Worm (Caenorhabditis elegans) whole organism, L2 larva: ENCODE results near the gene Y53F4B.20.

Experiments
- C34F6.9 ChIP-seq: fragments of 150-350 bp; optimal IDR thresholded peaks from 2 replicates; lab custom pipeline; 2014; ENCODE audit warnings: missing biosample characterization, missing genetic modification characterization
- F13H6.1 ChIP-seq: sonication (generic microtip); optimal IDR thresholded peaks from 2 replicates; lab custom pipeline; 2016; ENCODE audit warnings: missing genetic modification characterization, missing compliant biosample characterization
- R02D3.7 ChIP-seq: fragments of 150-350 bp; optimal IDR thresholded peaks from 2 replicates; lab custom pipeline; 2014; ENCODE audit warnings: missing biosample characterization, missing genetic modification characterization
- Y55F3AM.14 ChIP-seq: fragments of 200-800 bp; sonication (Bioruptor generic); optimal IDR thresholded peaks from 2 replicates; lab custom pipeline; 2018; ENCODE audit warnings: mild to moderate bottlenecking, missing genetic modification characterization, missing compliant biosample characterization
- ZK546.5 ChIP-seq: sonication (generic microtip); optimal IDR thresholded peaks from 2 replicates; lab custom pipeline; 2017; ENCODE audit warnings: missing biosample characterization, missing genetic modification characterization
- alr-1 ChIP-seq: fragments of 150-350 bp; optimal IDR thresholded peaks from 2 replicates; lab custom pipeline; 2014; ENCODE audit warnings: missing biosample characterization, missing genetic modification characterization
- ama-1 ChIP-seq: fragments of 150-350 bp; optimal IDR thresholded peaks from 2 replicates; lab custom pipeline; 2018; ENCODE audit warnings: inconsistent platforms
- blmp-1 ChIP-seq: sonication (generic microtip); optimal IDR thresholded peaks from 2 replicates; lab custom pipeline; 2017; ENCODE audit warnings: missing genetic modification characterization, mild to moderate bottlenecking, missing compliant biosample characterization, antibody characterized with exemption, moderate library complexity; ENCODE audit not compliant: insufficient read depth
- ceh-16 ChIP-seq: fragments of 150-350 bp; optimal IDR thresholded peaks from 2 replicates; lab custom pipeline; 2014; ENCODE audit warnings: missing biosample characterization, missing genetic modification characterization
- ceh-82 ChIP-seq: fragments of 150-350 bp; optimal IDR thresholded peaks from 2 replicates; lab custom pipeline; 2014; ENCODE audit warnings: missing biosample characterization, missing genetic modification characterization
- crh-2 ChIP-seq: sonication (generic microtip); optimal IDR thresholded peaks from 2 replicates; lab custom pipeline; 2017; ENCODE audit warnings: missing biosample characterization, missing genetic modification characterization
- dmd-4 ChIP-seq: sonication (generic microtip); optimal IDR thresholded peaks from 2 replicates; lab custom pipeline; 2017; ENCODE audit warnings: missing biosample characterization, missing genetic modification characterization
- egl-27 ChIP-seq: sonication (generic microtip); optimal IDR thresholded peaks from 3 replicates; lab custom pipeline; 2017; ENCODE audit warnings: missing biosample characterization, missing genetic modification reagents, missing genetic modification characterization
- elt-1 ChIP-seq: fragments of 150-350 bp; optimal IDR thresholded peaks from 2 replicates; lab custom pipeline; 2014; ENCODE audit warnings: missing biosample characterization, missing genetic modification characterization
- elt-3 ChIP-seq: sonication (generic microtip); optimal IDR thresholded peaks from 2 replicates; lab custom pipeline; 2017; ENCODE audit warnings: missing biosample characterization, missing genetic modification characterization
- gmeb-1 ChIP-seq: fragments of 150-350 bp; optimal IDR thresholded peaks from 2 replicates; lab custom pipeline; 2014; ENCODE audit warnings: missing biosample characterization, missing genetic modification characterization
- lin-11 ChIP-seq: fragments of 150-350 bp; sonication (generic microtip); optimal IDR thresholded peaks from 2 replicates; lab custom pipeline; 2014; ENCODE audit warnings: missing biosample characterization, missing genetic modification characterization, inconsistent platforms, mixed read lengths
- lin-39 ChIP-seq: fragments of 150-350 bp; optimal IDR thresholded peaks from 2 replicates; lab custom pipeline; 2014; ENCODE audit warnings: missing biosample characterization, missing genetic modification reagents, missing genetic modification characterization
- lsy-2 ChIP-seq, 2 experiments: fragments of 150-350 bp in 1 of 2; sonication (generic microtip) in 1 of 2; optimal IDR thresholded peaks; 2 replicates each; lab custom pipeline; 2014 to 2017; ENCODE audit warnings: missing biosample characterization in 2 of 2, missing genetic modification characterization in 2 of 2
- mab-5 ChIP-seq: fragments of 150-350 bp; optimal IDR thresholded peaks from 2 replicates; lab custom pipeline; 2014; ENCODE audit warnings: missing biosample characterization, missing genetic modification characterization
- mbf-1 ChIP-seq: sonication (generic microtip); optimal IDR thresholded peaks from 2 replicates; lab custom pipeline; 2017; ENCODE audit warnings: missing biosample characterization, missing genetic modification characterization
- mdl-1 ChIP-seq, 2 experiments: fragments of 150-350 bp in 1 of 2; sonication (generic microtip) in 1 of 2; optimal IDR thresholded peaks; 2 replicates each; lab custom pipeline; 2017; ENCODE audit warnings: missing biosample characterization in 2 of 2, missing genetic modification characterization in 2 of 2
- nhr-10 ChIP-seq: sonication (generic microtip); optimal IDR thresholded peaks from 2 replicates; lab custom pipeline; 2017; ENCODE audit warnings: missing biosample characterization, missing genetic modification characterization
- nhr-12 ChIP-seq: fragments of 150-350 bp; optimal IDR thresholded peaks from 2 replicates; lab custom pipeline; 2014; ENCODE audit warnings: missing biosample characterization, missing genetic modification characterization
- nhr-129 ChIP-seq: fragments of 150-350 bp; optimal IDR thresholded peaks from 2 replicates; lab custom pipeline; 2014; ENCODE audit warnings: missing biosample characterization, missing genetic modification characterization
- nhr-21 ChIP-seq: fragments of 150-350 bp; optimal IDR thresholded peaks from 2 replicates; lab custom pipeline; 2014; ENCODE audit warnings: missing biosample characterization, missing genetic modification characterization
- nhr-23 ChIP-seq: fragments of 150-350 bp; optimal IDR thresholded peaks from 2 replicates; lab custom pipeline; 2014; ENCODE audit warnings: missing biosample characterization, missing genetic modification reagents, missing genetic modification characterization
- nhr-25 ChIP-seq: fragments of 150-350 bp; sonication (generic microtip); optimal IDR thresholded peaks from 3 replicates; lab custom pipeline; 2014; ENCODE audit warnings: missing biosample characterization, missing genetic modification characterization
- nhr-6 ChIP-seq: fragments of 150-350 bp; optimal IDR thresholded peaks from 2 replicates; lab custom pipeline; 2014; ENCODE audit warnings: missing biosample characterization, missing genetic modification characterization
- sem-4 ChIP-seq: fragments of 150-350 bp; optimal IDR thresholded peaks from 2 replicates; lab custom pipeline; 2014; ENCODE audit warnings: missing biosample characterization, missing genetic modification reagents, missing genetic modification characterization
- sma-3 ChIP-seq: sonication (generic microtip); optimal IDR thresholded peaks from 2 replicates; lab custom pipeline; 2016; ENCODE audit warnings: missing genetic modification reagents, missing genetic modification characterization, missing compliant biosample characterization
- unc-39 ChIP-seq: fragments of 150-350 bp; optimal IDR thresholded peaks from 2 replicates; lab custom pipeline; 2014; ENCODE audit warnings: missing biosample characterization, missing genetic modification characterization
- unc-55 ChIP-seq: fragments of 150-350 bp; sonication (generic microtip); optimal IDR thresholded peaks from 3 replicates; lab custom pipeline; 2014; ENCODE audit warnings: missing biosample characterization, missing genetic modification reagents, missing genetic modification characterization
- zag-1 ChIP-seq: fragments of 150-350 bp; optimal IDR thresholded peaks from 2 replicates; lab custom pipeline; 2014; ENCODE audit warnings: missing biosample characterization, missing genetic modification characterization
- ztf-11 ChIP-seq: sonication (generic microtip); optimal IDR thresholded peaks from 2 replicates; lab custom pipeline; 2017; ENCODE audit warnings: missing biosample characterization, missing genetic modification characterization
- ztf-4 ChIP-seq: fragments of 150-350 bp; optimal IDR thresholded peaks from 2 replicates; lab custom pipeline; 2014; ENCODE audit warnings: missing biosample characterization, missing genetic modification characterization

The Y53F4B.20 gene

ce11 chrII:15084170-15084569 lies at the start of gene Y53F4B.20:
Gene Y53F4B.20, plus strand, starts transcription at chrII:15084470.
- no peak for TF ChIP-seq lsy-2 (tag; optimal IDR thresholded peaks at IDR 0.05; lab: Kevin White, UChicago)
- no peak for TF ChIP-seq C34F6.9
- no peak for TF ChIP-seq ztf-11 (tag; lab: Kevin White, UChicago)
- TF ChIP-seq mdl-1 (tag; optimal IDR thresholded peaks at IDR 0.05; lab: Kevin White, UChicago) = no peak
- TF ChIP-seq nhr-129 (tag; lab: Kevin White, UChicago) = no peak
- no peak for TF ChIP-seq zag-1 (tag; lab: Kevin White, UChicago)
- no peak for TF ChIP-seq alr-1
- no peak for TF ChIP-seq F13H6.1 (tag; lab: Kevin White, UChicago)
- TF ChIP-seq dmd-4 (tag; lab: Kevin White, UChicago) = no peak
- TF ChIP-seq ZK546.5 (tag; lab: Kevin White, UChicago) = no peak
- no peak for TF ChIP-seq gmeb-1 (tag; lab: Kevin White, UChicago)
- no peak for TF ChIP-seq unc-39 (tag; lab: Kevin White, UChicago)
- TF ChIP-seq ceh-82 (tag; lab: Kevin White, UChicago) = no peak
- TF ChIP-seq elt-1 (tag; lab: Kevin White, UChicago) = no peak
- no peak for TF ChIP-seq blmp-1 (tag; lab: Kevin White, UChicago)
- no peak for TF ChIP-seq nhr-23 (tag; lab: Kevin White, UChicago)
- TF ChIP-seq lin-11 = no peak
- TF ChIP-seq crh-2 = no peak
- TF ChIP-seq nhr-6 (tag; lab: Kevin White, UChicago) = no peak
- TF ChIP-seq lin-39 (tag; lab: Kevin White, UChicago) = no peak

DNA sequence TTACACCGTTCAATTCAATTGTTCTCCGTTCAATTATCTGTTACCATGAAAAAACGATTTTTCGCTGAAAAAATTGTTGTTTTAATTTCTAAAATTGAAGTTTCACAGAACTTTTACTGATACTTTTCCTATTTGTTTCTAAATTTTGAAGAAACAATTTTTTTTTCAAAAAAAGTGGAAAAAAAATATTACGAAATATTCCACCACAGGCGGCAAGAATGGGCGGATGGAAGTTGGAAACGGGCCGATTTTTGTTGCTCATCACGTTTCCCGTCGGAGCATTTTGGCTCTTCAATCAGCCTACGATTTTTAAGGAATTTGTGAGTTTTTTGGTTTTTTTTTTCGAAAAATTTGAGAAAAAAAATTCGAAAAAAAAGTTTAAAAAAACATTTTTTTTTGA lies 46.5 kb upstream of the Y53F4B.20 start, which contains the start of gene Y53F4B.14:
Gene Y53F4B.14 (plus strand): TSS at position 210 of the 400 bp plus-strand sequence.
- TF ChIP-seq ztf-11 (tag; lab: Kevin White, UChicago) (no peak), F13H6.1 (tag; lab: Kevin White, UChicago) (no peak), nhr-12 (no peak), nhr-21 (tag; lab: Kevin White, UChicago) (no peak), nhr-23 (tag; lab: Kevin White, UChicago) (no peak), gmeb-1 (tag; lab: Kevin White, UChicago) (no peak), nhr-10 (tag; lab: Kevin White, UChicago) (no peak)

ce11 chrII:15039104-15039503 lies 45.2 kb upstream of the Y53F4B.20 start, which contains the start of gene trip-4:
Gene trip-4, plus strand, starts transcription at chrII:15039404.
- no peak for TF ChIP-seq ztf-11 (tag; lab: Kevin White, UChicago)
- no peak for TF ChIP-seq ZK546.5 (tag; lab: Kevin White, UChicago)
- TF ChIP-seq C34F6.9 = no peak
- no peak for TF ChIP-seq mab-5
- TF ChIP-seq lin-39 (tag; lab: Kevin White, UChicago) = no peak
- TF ChIP-seq egl-27 (tag; lab: Kevin White, UChicago) = no peak
- TF ChIP-seq ama-1 (lab: Kevin White, UChicago) = no peak
- no peak for TF ChIP-seq nhr-12
- no peak for TF ChIP-seq nhr-10 (tag; lab: Kevin White, UChicago)
- no peak for TF ChIP-seq elt-1 (tag; lab: Kevin White, UChicago)
- TF ChIP-seq ztf-4 (tag; lab: Kevin White, UChicago) = no peak
- TF ChIP-seq nhr-23 (tag; lab: Kevin White, UChicago) = no peak

- no peak for TF ChIP-seq nhr-25 (tag; lab: Kevin White, UChicago)
These were observed 42.0 kb upstream of the Y53F4B.20 start for ce11 chrII:15042310-15042709.

ce11 chrII:15042783-15043182 lies 41.5 kb upstream of the Y53F4B.20 start:
- TF ChIP-seq C34F6.9 (peak; percentile 33), ama-1 (lab: Kevin White, UChicago) (peak; percentile 19), nhr-129 (tag; lab: Kevin White, UChicago) (peak; percentile 46), unc-55 (GFP tag; lab: Kevin White, UChicago) (peak; percentile 4), mdl-1 (tag; optimal IDR thresholded peaks at IDR 0.05; lab: Kevin White, UChicago) (peak in 1 of 2 experiments; percentile 21)
- TF ChIP-seq, all 48 proteins: peak for 5; not testable (repeated sequence) for 43

DNA sequence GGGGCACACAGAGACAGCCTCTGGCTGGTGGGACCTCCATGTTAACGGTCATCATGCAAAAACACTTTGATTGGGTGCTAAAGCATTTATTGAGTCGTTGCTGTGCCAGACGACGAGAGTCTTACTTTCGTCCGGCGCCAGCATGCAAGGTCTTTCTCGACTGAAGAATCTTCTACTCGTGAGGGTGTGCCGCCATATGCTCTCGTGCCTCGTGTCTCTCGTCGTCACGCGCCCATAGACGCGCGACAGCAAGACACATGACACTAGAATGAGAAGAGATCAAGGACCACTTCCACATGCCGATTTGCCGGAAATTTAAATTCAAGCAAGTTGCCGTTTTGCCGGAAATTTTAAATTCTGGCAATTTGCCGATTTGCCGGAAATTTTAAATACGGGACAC lies 40.4 kb upstream of the Y53F4B.20 start:
- peak in 1 of 2 experiments; percentile 4 for TF ChIP-seq mdl-1 (tag; optimal IDR thresholded peaks at IDR 0.05; lab: Kevin White, UChicago)

- TF ChIP-seq R02D3.7 (tag; lab: Kevin White, UChicago) = no peak
- TF ChIP-seq nhr-10 (tag; lab: Kevin White, UChicago) = no peak
- TF ChIP-seq C34F6.9 = no peak
- no peak for TF ChIP-seq ama-1 (lab: Kevin White, UChicago)
- no peak for TF ChIP-seq mbf-1 (tag; lab: Kevin White, UChicago)
- no peak for TF ChIP-seq elt-3 (tag; lab: Kevin White, UChicago)
- TF ChIP-seq sma-3 (GFP tag; lab: Kevin White, UChicago) = no peak
- no peak for TF ChIP-seq sem-4 (tag; lab: Kevin White, UChicago)
- TF ChIP-seq ZK546.5 (tag; lab: Kevin White, UChicago) = no peak
- TF ChIP-seq Y55F3AM.14 = no peak
- no peak for TF ChIP-seq egl-27 (tag; lab: Kevin White, UChicago)
- no peak for TF ChIP-seq ceh-16 (tag; lab: Kevin White, UChicago)
- TF ChIP-seq zag-1 (tag; lab: Kevin White, UChicago) = no peak
- TF ChIP-seq dmd-4 (tag; lab: Kevin White, UChicago) = no peak
These were observed 26.0 kb upstream of the Y53F4B.20 start, which contains the start of gene Y53F4B.17 for ce11 chrII:15058282-15058681. Gene Y53F4B.17, plus strand, starts transcription at chrII:15058656.
